Worm (Caenorhabditis elegans) whole organism, mixed stage, embryonic: ENCODE results near the gene fbxa-107.

Experiments used
- elt-1 ChIP-seq: sonication (generic microtip); optimal IDR thresholded peaks from 2 replicates; lab custom pipeline; 2017; ENCODE audit warnings: missing genetic modification characterization, mild to moderate bottlenecking, missing compliant biosample characterization, antibody characterized with exemption, moderate library complexity, borderline replicate concordance; ENCODE audit not compliant: insufficient read depth
- elt-3 ChIP-seq: fragments of 150-350 bp; optimal IDR thresholded peaks from 2 replicates; lab custom pipeline; 2014; ENCODE audit warnings: missing biosample characterization, missing genetic modification characterization
- ham-2 ChIP-seq: fragments of 200-800 bp; sonication (Bioruptor generic); optimal IDR thresholded peaks from 2 replicates; lab custom pipeline; 2018; ENCODE audit warnings: mild to moderate bottlenecking, missing genetic modification characterization, missing compliant biosample characterization
- mep-1 ChIP-seq: fragments of 150-350 bp; optimal IDR thresholded peaks from 2 replicates; lab custom pipeline; 2017; ENCODE audit warnings: missing biosample characterization, missing genetic modification reagents, missing genetic modification characterization, inconsistent platforms
- nhr-12 ChIP-seq: fragments of 150-350 bp; optimal IDR thresholded peaks from 2 replicates; lab custom pipeline; 2014; ENCODE audit warnings: missing biosample characterization, missing genetic modification characterization
- nhr-28 ChIP-seq: fragments of 150-350 bp; optimal IDR thresholded peaks from 2 replicates; lab custom pipeline; 2014; ENCODE audit warnings: missing biosample characterization, missing genetic modification characterization
- pha-4 ChIP-seq: fragments of 150-350 bp; optimal IDR thresholded peaks from 2 replicates; lab custom pipeline; 2018; ENCODE audit warnings: missing biosample characterization, missing genetic modification reagents, missing genetic modification characterization
- unc-39 ChIP-seq: fragments of 150-350 bp; optimal IDR thresholded peaks from 2 replicates; lab custom pipeline; 2014; ENCODE audit warnings: missing biosample characterization, missing genetic modification characterization

DNA sequence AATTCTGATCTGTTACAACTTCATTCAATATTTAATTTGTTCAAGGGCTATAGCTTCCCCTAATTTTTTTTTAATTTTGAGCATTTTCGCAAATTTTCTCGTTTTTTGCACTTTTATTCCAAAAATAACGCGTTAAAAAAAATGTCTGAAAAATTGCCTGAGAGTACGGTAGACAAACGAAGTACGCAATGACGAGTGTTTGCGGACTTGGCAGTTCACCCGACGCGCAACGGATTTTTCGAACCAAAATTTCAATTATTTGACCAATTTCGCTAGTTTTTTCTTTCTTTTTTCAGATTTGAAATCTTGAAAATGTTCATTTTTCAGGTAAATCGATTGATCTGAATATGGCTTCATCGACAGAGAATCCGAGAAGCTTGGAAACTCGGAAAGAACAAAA is 3.5 kb downstream of the fbxa-107 start, which contains the start of gene fbxa-211:
- TF ChIP-seq unc-39 (tag; lab: Kevin White, UChicago) = no peak
- TF ChIP-seq mep-1 (tag; lab: Kevin White, UChicago) = no peak
- no peak for TF ChIP-seq ham-2 (GFP tag; lab: Kevin White, UChicago)
- TF ChIP-seq nhr-12 (tag; lab: Kevin White, UChicago) = no peak
- TF ChIP-seq pha-4 (tag; lab: Kevin White, UChicago) = no peak
- TF ChIP-seq elt-3 (tag; lab: Kevin White, UChicago) = no peak
- TF ChIP-seq nhr-28 (tag; lab: Kevin White, UChicago) = no peak
- TF ChIP-seq elt-1 = no peak
